Worm (Caenorhabditis elegans): ENCODE results near the gene npr-22.
A peak's percentile ranks its signal among the peaks of the same experiment; 100 is the strongest.

- TF ChIP-seq unc-55 (GFP tag; optimal IDR thresholded peaks at IDR 0.05) (peak; percentile 73), pqm-1 (tag; optimal IDR thresholded peaks at IDR 0.05) (no peak), ama-1 (optimal IDR thresholded peaks at IDR 0.05) (no peak), ets-4 (tag; optimal IDR thresholded peaks at IDR 0.05) (no peak), pha-4 (tag; optimal IDR thresholded peaks at IDR 0.05) (no peak), ceh-2 (tag; optimal IDR thresholded peaks at IDR 0.05) (no peak), pax-1 (tag; optimal IDR thresholded peaks at IDR 0.05) (no peak)
Observed at ce11 chrIV:8526050-8526449, 33.2 kb upstream of the npr-22 start.
